Worm (Caenorhabditis elegans): ENCODE data around the gene ceh-7.
A peak's percentile ranks its signal among the peaks of the same experiment; 100 is the strongest.

Gene ceh-7

DNA sequence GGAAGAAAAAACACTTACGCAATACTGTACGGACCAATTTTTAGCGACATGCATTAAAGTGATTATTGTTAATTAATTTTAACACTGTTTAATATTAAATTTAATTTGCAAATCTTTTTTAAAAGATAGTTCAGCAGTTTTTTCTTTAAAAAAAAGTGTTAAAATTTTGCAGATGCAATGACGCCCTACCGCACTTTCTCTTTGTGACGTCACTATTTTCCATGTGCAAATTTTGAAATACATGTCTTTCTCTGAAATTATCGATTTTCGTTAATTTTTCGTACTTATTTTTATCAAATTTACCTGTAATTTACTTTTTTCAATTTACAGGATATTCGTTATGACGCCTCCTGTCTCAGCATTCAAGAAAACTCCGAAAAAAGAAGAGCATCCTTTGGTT, 42.1 kb downstream of the ceh-7 start, which contains the start of the genes piga-1 and eif-2Bepsilon (continued):
- TF ChIP-seq pqm-1 (tag; optimal IDR thresholded peaks at IDR 0.05): no peak
- TF ChIP-seq mep-1 (tag; optimal IDR thresholded peaks at IDR 0.05): peak; percentile 72
- TF ChIP-seq C04F5.9 (tag; optimal IDR thresholded peaks at IDR 0.05): no peak
- peak; percentile 31 to 63 (median 35) for TF ChIP-seq dpl-1 (GFP tag; optimal IDR thresholded peaks at IDR 0.05)
- TF ChIP-seq jun-1 (tag; optimal IDR thresholded peaks at IDR 0.05): no peak
- no peak for TF ChIP-seq C34B4.2 (tag; optimal IDR thresholded peaks at IDR 0.05)
- no peak for TF ChIP-seq nhr-77 (tag; optimal IDR thresholded peaks at IDR 0.05)
- peak; percentile 69 for TF ChIP-seq xbp-1 (tag; optimal IDR thresholded peaks at IDR 0.05)

DNA sequence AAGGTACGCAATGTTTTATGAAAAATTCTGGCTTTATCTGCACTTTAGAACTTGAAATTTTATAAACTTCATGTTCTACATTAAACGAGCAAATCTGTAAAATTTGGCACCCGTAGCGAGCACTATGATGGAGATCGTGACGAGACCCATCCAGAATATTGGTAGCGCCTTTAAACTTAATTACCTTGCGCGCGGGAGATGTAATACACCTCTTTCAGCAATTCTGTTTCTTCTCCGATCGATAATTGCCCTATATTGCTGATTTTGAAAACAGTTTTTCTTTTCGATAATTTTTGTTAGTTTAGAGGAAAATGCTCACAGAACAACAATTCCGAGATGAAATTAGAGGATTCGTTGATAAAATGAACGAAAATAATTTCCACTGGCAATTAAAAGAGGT, 44.8 kb downstream of the ceh-7 start, which contains the start of gene atg-10:
atg-10 (plus strand) TSS at position 301 of the 400 bp plus-strand sequence.
- TF ChIP-seq ceh-82 (tag; optimal IDR thresholded peaks at IDR 0.05) (no peak), mdl-1 (tag; optimal IDR thresholded peaks at IDR 0.05) (no peak), lin-39 (tag; optimal IDR thresholded peaks at IDR 0.05) (no peak)
